Worm (Caenorhabditis elegans): ENCODE results near the gene F41E6.1.

Gene F41E6.1

DNA sequence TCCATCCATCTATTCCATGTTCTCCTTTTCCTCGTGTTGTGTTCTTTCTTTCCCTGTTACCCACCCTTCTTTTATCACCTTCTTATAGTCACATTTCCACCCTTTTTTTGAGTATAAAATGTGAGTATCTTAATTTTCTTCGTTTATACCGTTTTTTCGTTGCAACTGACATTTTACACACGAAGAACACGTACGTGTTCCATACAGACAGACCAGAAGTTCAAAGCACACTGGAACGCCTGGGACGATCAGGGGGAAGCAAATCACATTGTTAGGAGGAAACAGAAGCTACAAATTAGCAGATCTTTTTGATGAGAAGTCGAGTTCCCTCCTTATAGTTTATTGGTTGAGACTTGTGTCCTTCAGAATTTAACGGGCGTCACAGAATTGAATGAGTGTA, 6.7 kb upstream of the F41E6.1 start (continued):
- no peak for TF ChIP-seq lin-39 (tag; optimal IDR thresholded peaks at IDR 0.05)
- TF ChIP-seq nhr-48 (tag; optimal IDR thresholded peaks at IDR 0.05): peak; percentile 19

- TF ChIP-seq mep-1 (tag; optimal IDR thresholded peaks at IDR 0.05) (no peak), aha-1 (tag) (peak; percentile 79), lin-29 (GFP tag; IDR thresholded peaks at IDR 0.05) (no peak)
These were observed 3.7 kb upstream of the F41E6.1 start, which contains the start of gene grd-5 for ce11 chrV:8618738-8619137. Gene grd-5 (plus strand): TSS chrV:8619032.

ce11 chrV:8621213-8621612, 1.2 kb upstream of the F41E6.1 start, which contains the start of gene idpc-2:
Gene idpc-2 (minus strand): TSS chrV:8621313.
- no peak for TF ChIP-seq ceh-62 (tag; optimal IDR thresholded peaks at IDR 0.05)
- TF ChIP-seq cey-2 (tag; optimal IDR thresholded peaks at IDR 0.05; ENCODE audit: borderline replicate concordance, insufficient read depth): no peak

- TF ChIP-seq snpc-1.2 (GFP tag; IDR thresholded peaks at IDR 0.05): no peak
- TF ChIP-seq D1046.2 (GFP tag; IDR thresholded peaks at IDR 0.05): no peak
- TF ChIP-seq hlh-30 (tag; optimal IDR thresholded peaks at IDR 0.05; ENCODE audit: insufficient read depth): peak; percentile 15
These were observed 1.3 kb downstream of the F41E6.1 start, which contains the start of gene F41E6.17 for ce11 chrV:8623754-8624153. Gene F41E6.17 (plus strand): TSS chrV:8624101.

DNA sequence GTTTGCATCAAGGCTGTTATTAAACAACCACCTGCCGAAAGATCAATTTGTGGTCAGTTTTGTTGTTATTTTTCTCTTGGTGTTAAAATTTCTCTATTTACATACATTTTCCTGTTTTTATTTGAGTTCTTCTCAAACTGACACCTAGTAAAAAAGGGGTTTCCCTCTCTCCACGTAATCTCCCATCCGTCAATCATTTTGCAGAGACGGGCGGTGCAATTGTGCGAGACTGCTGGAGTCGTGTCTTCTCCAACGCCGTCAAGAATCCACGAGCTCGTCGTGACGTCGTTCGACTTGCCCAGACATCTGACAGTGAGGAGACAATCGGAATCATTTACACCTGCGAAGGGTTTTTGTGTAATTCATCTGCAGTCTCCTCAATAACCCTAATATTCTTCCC, 4.0 kb downstream of the F41E6.1 start:
- TF ChIP-seq ZK337.2 (GFP tag; IDR thresholded peaks at IDR 0.05) (no peak), F10B5.3 (tag; optimal IDR thresholded peaks at IDR 0.05) (no peak), ceh-82 (tag; optimal IDR thresholded peaks at IDR 0.05) (no peak), nhr-111 (GFP tag; optimal IDR thresholded peaks at IDR 0.05) (no peak), ceh-32 (tag; optimal IDR thresholded peaks at IDR 0.05; ENCODE audit: poor library complexity) (no peak), lir-3 (tag; optimal IDR thresholded peaks at IDR 0.05) (no peak), unc-62 (GFP tag; optimal IDR thresholded peaks at IDR 0.05 in 1 of 2) (peak in 1 of 2 experiments; percentile 50), unc-62 (tag; optimal IDR thresholded peaks at IDR 0.05) (no peak), lin-1 (GFP tag; IDR thresholded peaks at IDR 0.05) (no peak), nhr-76 (tag; optimal IDR thresholded peaks at IDR 0.05) (no peak), lin-38 (GFP tag; IDR thresholded peaks at IDR 0.05) (no peak), hlh-30 (tag; optimal IDR thresholded peaks at IDR 0.05; ENCODE audit: insufficient read depth) (no peak), daf-8 (GFP tag; IDR thresholded peaks at IDR 0.05) (no peak), ceh-20 (GFP tag; IDR thresholded peaks at IDR 0.05) (peak; percentile 61; the same call in 1 of the 2 replicates)

ce11 chrV:8627580-8627979, 5.2 kb downstream of the F41E6.1 start:
- TF ChIP-seq unc-62 (GFP tag; optimal IDR thresholded peaks at IDR 0.05 in 1 of 2) (peak in 1 of 2 experiments; percentile 93), unc-62 (tag; optimal IDR thresholded peaks at IDR 0.05) (no peak), set-16 (GFP tag; IDR thresholded peaks at IDR 0.05) (no peak), aha-1 (tag) (no peak)

DNA sequence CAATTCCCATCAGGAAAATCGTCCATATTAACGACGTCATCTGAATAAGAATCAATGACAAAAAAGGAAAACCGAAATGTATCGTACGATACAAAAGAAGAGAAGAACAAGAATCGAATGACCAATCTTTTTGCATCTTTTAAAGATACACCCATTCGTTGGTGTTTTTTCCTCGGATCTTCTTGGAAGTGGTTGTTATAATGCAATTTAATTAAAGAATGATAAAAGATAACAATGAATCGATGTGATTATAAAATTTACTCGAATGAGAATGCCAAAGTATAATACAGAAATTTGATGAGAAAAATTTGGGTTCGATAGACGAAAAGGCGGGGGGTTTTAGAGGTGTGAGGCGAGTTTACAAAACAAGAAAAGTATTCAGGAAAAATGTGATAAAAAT, 6.6 kb downstream of the F41E6.1 start, which contains the start of gene F41E6.12:
F41E6.12 (minus strand) TSS at position 101 of the 400 bp plus-strand sequence.
- peak; percentile 15 for TF ChIP-seq duxl-1 (tag; optimal IDR thresholded peaks at IDR 0.05; ENCODE audit: poor library complexity)
- TF ChIP-seq Y5F2A.4 (GFP tag; optimal IDR thresholded peaks at IDR 0.05): no peak
- no peak for TF ChIP-seq ceh-32 (tag; optimal IDR thresholded peaks at IDR 0.05; ENCODE audit: poor library complexity)
- TF ChIP-seq nhr-6 (tag; optimal IDR thresholded peaks at IDR 0.05): no peak
- peak; percentile 88 for TF ChIP-seq aha-1 (tag)
- TF ChIP-seq ama-1 (optimal IDR thresholded peaks at IDR 0.05): peak; percentile 36
- peak in 1 of 2 experiments; percentile 12 for TF ChIP-seq lsy-2 (tag; optimal IDR thresholded peaks at IDR 0.05)
